Fruit fly (Drosophila melanogaster) whole organism, embryonic: ENCODE data around the gene Nmdar1.

Source experiments
- Adf1 ChIP-seq: fragments of 200-800 bp; sonication (Bioruptor generic); IDR thresholded peaks from 2 replicates; pipeline ENCODE4 v1.3.6; 2022; ENCODE audit warnings: missing biosample characterization, missing genetic modification characterization
- BEAF-32 ChIP-seq: fragments of 200-800 bp; sonication (Bioruptor generic); optimal IDR thresholded peaks from 3 replicates; lab custom pipeline; 2017; ENCODE audit warnings: missing biosample characterization, missing genetic modification characterization, mild to moderate bottlenecking, moderate library complexity, missing genetic modification reagents
- Bteb2 ChIP-seq: fragments of 200-800 bp; sonication (Bioruptor generic); optimal IDR thresholded peaks from 2 replicates; lab custom pipeline; 2016; ENCODE audit warnings: missing biosample characterization, missing genetic modification characterization
- CG10147 ChIP-seq: fragments of 200-800 bp; sonication (Bioruptor generic); optimal IDR thresholded peaks from 2 replicates; lab custom pipeline; 2019; ENCODE audit warnings: missing biosample characterization, mild to moderate bottlenecking, missing genetic modification characterization, moderate library complexity
- CG10979 ChIP-seq: fragments of 200-800 bp; sonication (Bioruptor generic); optimal IDR thresholded peaks from 2 replicates; lab custom pipeline; 2018; ENCODE audit warnings: missing biosample characterization, mild to moderate bottlenecking, missing genetic modification characterization, moderate library complexity
- CG11085 ChIP-seq: fragments of 200-800 bp; sonication (Bioruptor generic); IDR thresholded peaks from 2 replicates; pipeline ENCODE4 v1.3.6; 2022; ENCODE audit warnings: missing biosample characterization, missing genetic modification characterization
- CG12659 ChIP-seq: fragments of 200-800 bp; sonication (Bioruptor generic); optimal IDR thresholded peaks from 3 replicates; lab custom pipeline; 2017; ENCODE audit warnings: mild to moderate bottlenecking, missing biosample characterization, missing genetic modification reagents, missing genetic modification characterization
- CG13424 ChIP-seq: fragments of 200-800 bp; sonication (Bioruptor generic); optimal IDR thresholded peaks from 2 replicates; lab custom pipeline; 2019; ENCODE audit warnings: missing biosample characterization, mild to moderate bottlenecking, missing genetic modification characterization, moderate library complexity
- CG1602 ChIP-seq: fragments of 200-800 bp; sonication (Bioruptor generic); optimal IDR thresholded peaks from 3 replicates; lab custom pipeline; 2016; ENCODE audit warnings: missing biosample characterization, missing genetic modification characterization
- CG16863 ChIP-seq: fragments of 200-800 bp; sonication (Bioruptor generic); optimal IDR thresholded peaks from 3 replicates; lab custom pipeline; 2016; ENCODE audit warnings: missing biosample characterization, missing genetic modification characterization
- CG17186 ChIP-seq: fragments of 200-800 bp; sonication (Bioruptor generic); optimal IDR thresholded peaks from 3 replicates; lab custom pipeline; 2017; ENCODE audit warnings: missing biosample characterization, missing genetic modification reagents, missing genetic modification characterization
- CG17612 ChIP-seq: fragments of 200-800 bp; sonication (Bioruptor generic); IDR thresholded peaks from 2 replicates; pipeline ENCODE4 v1.3.6; 2022; ENCODE audit warnings: missing biosample characterization, missing genetic modification characterization
- CG17802 ChIP-seq: fragments of 200-800 bp; sonication (Bioruptor generic); optimal IDR thresholded peaks from 2 replicates; lab custom pipeline; 2018; ENCODE audit warnings: missing biosample characterization, mild to moderate bottlenecking, missing genetic modification characterization, moderate library complexity
- CG18764 ChIP-seq: fragments of 200-800 bp; sonication (Bioruptor generic); optimal IDR thresholded peaks from 3 replicates; lab custom pipeline; 2016; ENCODE audit warnings: missing biosample characterization, missing genetic modification characterization
- CG2712 ChIP-seq: fragments of 200-800 bp; optimal IDR thresholded peaks from 3 replicates; lab custom pipeline; 2019; ENCODE audit warnings: missing biosample characterization, mild to moderate bottlenecking, missing genetic modification characterization, moderate library complexity
- CG31224 ChIP-seq: fragments of 200-800 bp; sonication (Bioruptor generic); IDR thresholded peaks from 2 replicates; pipeline ENCODE4 v1.3.6; 2022; ENCODE audit warnings: missing biosample characterization, missing genetic modification characterization
- CG32767 ChIP-seq: fragments of 200-800 bp; sonication (Bioruptor generic); IDR thresholded peaks from 2 replicates; pipeline ENCODE4 v1.3.6; 2022; ENCODE audit warnings: missing biosample characterization, missing genetic modification characterization
- CG3847 ChIP-seq: fragments of 200-800 bp; sonication (Bioruptor generic); IDR thresholded peaks from 2 replicates; pipeline ENCODE4 v1.3.6; 2022; ENCODE audit warnings: missing biosample characterization, missing genetic modification characterization
- CG4404 ChIP-seq: fragments of 200-800 bp; sonication (Bioruptor generic); IDR thresholded peaks from 2 replicates; pipeline ENCODE4 v1.3.6; 2022; ENCODE audit warnings: missing biosample characterization, missing genetic modification characterization
- CG4730 ChIP-seq: fragments of 200-800 bp; sonication (Bioruptor generic); IDR thresholded peaks from 2 replicates; pipeline ENCODE4 v1.3.6; 2022; ENCODE audit warnings: missing biosample characterization, missing genetic modification characterization
- CG6272 ChIP-seq: fragments of 200-800 bp; sonication (Bioruptor generic); IDR thresholded peaks from 2 replicates; pipeline ENCODE4 v1.3.6; 2022; ENCODE audit warnings: missing biosample characterization, missing genetic modification characterization
- CG6683 ChIP-seq: fragments of 200-800 bp; sonication (Bioruptor generic); optimal IDR thresholded peaks from 2 replicates; lab custom pipeline; 2017; ENCODE audit warnings: missing biosample characterization, mild to moderate bottlenecking, missing genetic modification characterization, missing genetic modification reagents
- CG7372 ChIP-seq: fragments of 200-800 bp; sonication (Bioruptor generic); IDR thresholded peaks from 2 replicates; pipeline ENCODE4 v1.3.6; 2022; ENCODE audit warnings: missing biosample characterization, missing genetic modification characterization
- CoRest ChIP-seq: fragments of 200-800 bp; sonication (Bioruptor generic); optimal IDR thresholded peaks from 3 replicates; lab custom pipeline; 2018; ENCODE audit warnings: missing biosample characterization, mild to moderate bottlenecking, missing genetic modification characterization, moderate library complexity
- HLH54F ChIP-seq: fragments of 200-800 bp; sonication (Bioruptor generic); optimal IDR thresholded peaks from 3 replicates; lab custom pipeline; 2016; ENCODE audit warnings: missing biosample characterization, missing genetic modification characterization
- HLHmδ ChIP-seq: fragments of 200-800 bp; sonication (Bioruptor generic); optimal IDR thresholded peaks from 2 replicates; lab custom pipeline; 2018; ENCODE audit warnings: missing biosample characterization, mild to moderate bottlenecking, missing genetic modification characterization, moderate library complexity
- Hey ChIP-seq: fragments of 200-800 bp; sonication (Bioruptor generic); optimal IDR thresholded peaks from 3 replicates; lab custom pipeline; 2018; ENCODE audit warnings: missing biosample characterization, mild to moderate bottlenecking, missing genetic modification characterization
- Kr ChIP-seq: fragments of 200-800 bp; sonication (Bioruptor generic); optimal IDR thresholded peaks from 2 replicates; lab custom pipeline; 2017; ENCODE audit warnings: missing biosample characterization, mild to moderate bottlenecking, missing genetic modification characterization
- Mes4 ChIP-seq: fragments of 200-800 bp; sonication (Bioruptor generic); optimal IDR thresholded peaks from 2 replicates; lab custom pipeline; 2016; ENCODE audit warnings: missing biosample characterization, missing genetic modification characterization
- NfI ChIP-seq: fragments of 200-800 bp; sonication (Bioruptor generic); optimal IDR thresholded peaks from 3 replicates; lab custom pipeline; 2018; ENCODE audit warnings: missing biosample characterization, mild to moderate bottlenecking, missing genetic modification characterization, moderate library complexity
- Six4 ChIP-seq: fragments of 200-800 bp; sonication (Bioruptor generic); optimal IDR thresholded peaks from 2 replicates; lab custom pipeline; 2016; ENCODE audit warnings: missing biosample characterization, missing genetic modification characterization
- Spps ChIP-seq: fragments of 200-800 bp; sonication (Bioruptor generic); optimal IDR thresholded peaks from 2 replicates; lab custom pipeline; 2018; ENCODE audit warnings: missing biosample characterization, mild to moderate bottlenecking, missing genetic modification characterization
- Usf ChIP-seq: fragments of 200-800 bp; sonication (Bioruptor generic); optimal IDR thresholded peaks from 2 replicates; lab custom pipeline; 2017; ENCODE audit warnings: missing genotype, missing biosample characterization, missing genetic modification characterization
- abd-A ChIP-seq: fragments of 200-800 bp; sonication (Bioruptor generic); optimal IDR thresholded peaks from 3 replicates; lab custom pipeline; 2019; ENCODE audit warnings: missing biosample characterization, mild to moderate bottlenecking, missing genetic modification characterization, moderate library complexity
- ap ChIP-seq: fragments of 200-800 bp; sonication (Bioruptor generic); IDR thresholded peaks from 2 replicates; pipeline ENCODE4 v1.3.6; 2022; ENCODE audit warnings: missing biosample characterization, missing genetic modification characterization
- ash1 ChIP-seq: fragments of 200-800 bp; sonication (Bioruptor generic); optimal IDR thresholded peaks from 2 replicates; lab custom pipeline; 2018; ENCODE audit warnings: missing biosample characterization, mild to moderate bottlenecking, missing genetic modification characterization
- az2 ChIP-seq: fragments of 200-800 bp; sonication (Bioruptor generic); optimal IDR thresholded peaks from 3 replicates; lab custom pipeline; 2016; ENCODE audit warnings: missing biosample characterization, missing genetic modification characterization
- cad ChIP-seq: fragments of >200 bp; optimal IDR thresholded peaks from 2 replicates; lab custom pipeline; 2017; ENCODE audit warnings: missing biosample characterization, missing genetic modification characterization
- cas ChIP-seq: fragments of 200-800 bp; sonication (Bioruptor generic); IDR thresholded peaks from 2 replicates; pipeline ENCODE4 v1.3.6; 2022; ENCODE audit warnings: missing biosample characterization, missing genetic modification characterization
- ci ChIP-seq: fragments of 200-800 bp; sonication (Bioruptor generic); IDR thresholded peaks from 3 replicates; pipeline ENCODE4 v1.3.6; 2022; ENCODE audit warnings: missing biosample characterization, missing genetic modification characterization
- esg ChIP-seq: fragments of 200-800 bp; sonication (Bioruptor generic); conservative IDR thresholded peaks from 2 replicates; pipeline ENCODE4 v1.3.6; 2022; ENCODE audit warnings: missing biosample characterization, missing genetic modification characterization
- fd64A ChIP-seq: fragments of 200-800 bp; sonication (Bioruptor generic); optimal IDR thresholded peaks from 3 replicates; lab custom pipeline; 2018; ENCODE audit warnings: missing biosample characterization, mild to moderate bottlenecking, missing genetic modification characterization
- gem ChIP-seq: fragments of 200-800 bp; sonication (Bioruptor generic); optimal IDR thresholded peaks from 2 replicates; lab custom pipeline; 2019; ENCODE audit warnings: missing biosample characterization, mild to moderate bottlenecking, missing genetic modification characterization, moderate library complexity
- jigr1 ChIP-seq: fragments of 200-800 bp; sonication (Bioruptor generic); IDR thresholded peaks from 3 replicates; pipeline ENCODE4 v1.3.6; 2022; ENCODE audit warnings: missing biosample characterization, missing genetic modification characterization
- lmd ChIP-seq: fragments of 200-800 bp; sonication (Bioruptor generic); IDR thresholded peaks from 2 replicates; pipeline ENCODE4 v1.3.6; 2022; ENCODE audit warnings: missing biosample characterization, missing genetic modification characterization
- nmo ChIP-seq: fragments of 200-800 bp; sonication (Bioruptor generic); optimal IDR thresholded peaks from 2 replicates; lab custom pipeline; 2018; ENCODE audit warnings: missing biosample characterization, mild to moderate bottlenecking, missing genetic modification characterization, moderate library complexity
- pros ChIP-seq: fragments of 200-800 bp; sonication (Bioruptor generic); optimal IDR thresholded peaks from 3 replicates; lab custom pipeline; 2019; ENCODE audit warnings: missing biosample characterization, mild to moderate bottlenecking, missing genetic modification characterization, moderate library complexity
- repo ChIP-seq: fragments of 200-800 bp; sonication (Bioruptor generic); optimal IDR thresholded peaks from 2 replicates; lab custom pipeline; 2016; ENCODE audit warnings: missing biosample characterization, missing genetic modification characterization
- schlank ChIP-seq: fragments of 200-800 bp; sonication (Bioruptor generic); optimal IDR thresholded peaks from 2 replicates; lab custom pipeline; 2018; ENCODE audit warnings: missing biosample characterization, mild to moderate bottlenecking, missing genetic modification characterization
- sob ChIP-seq: fragments of 200-800 bp; sonication (Bioruptor generic); IDR thresholded peaks from 2 replicates; pipeline ENCODE4 v1.3.6; 2022; ENCODE audit warnings: missing biosample characterization, missing genetic modification characterization
- sug ChIP-seq: fragments of 200-800 bp; optimal IDR thresholded peaks from 2 replicates; lab custom pipeline; 2019; ENCODE audit warnings: missing biosample characterization, mild to moderate bottlenecking, missing genetic modification characterization, moderate library complexity

Gene Nmdar1

DNA sequence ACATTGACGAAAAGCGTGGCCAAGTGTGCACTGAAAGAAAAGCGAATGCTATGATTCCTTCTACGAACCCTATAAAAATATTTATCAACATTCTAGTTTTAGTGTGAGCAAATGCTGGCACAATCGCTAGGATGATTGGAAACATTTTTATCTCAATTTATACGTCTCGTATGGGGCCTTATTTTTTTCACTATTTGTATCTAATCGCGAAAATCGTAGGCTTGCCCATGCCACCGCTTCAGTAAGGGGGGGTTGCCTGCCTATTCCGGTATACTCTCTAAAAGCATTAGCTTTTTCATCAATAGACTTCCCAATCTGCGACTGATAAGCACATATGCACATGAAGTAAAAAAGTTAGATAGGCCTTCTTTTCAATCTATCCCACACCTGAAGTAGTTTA lies 42.5 kb upstream of the Nmdar1 start (continued):
- peak; percentile 84 for TF ChIP-seq CG12659 (GFP tag; lab: Kevin White, UChicago)
- no peak for TF ChIP-seq CG17186 (GFP tag; lab: Kevin White, UChicago)
- TF ChIP-seq CG18764, result peak; percentile 54
- TF ChIP-seq CG31224 (GFP tag; lab: Robert Waterston, UW), result peak; percentile 72
- no peak for TF ChIP-seq repo (GFP tag; lab: Kevin White, UChicago)
- peak; percentile 31 for TF ChIP-seq Bteb2
- TF ChIP-seq CG4730 (GFP tag; lab: Robert Waterston, UW), result peak; percentile 80
- TF ChIP-seq Hey (tag; lab: Kevin White, UChicago), result peak; percentile 91
- peak; percentile 60; the same call in 1 of the 2 replicates for TF ChIP-seq CG7372 (GFP tag; lab: Robert Waterston, UW)
- peak; percentile 84 for TF ChIP-seq CG6272 (GFP tag; lab: Robert Waterston, UW)
- peak; percentile 86 for TF ChIP-seq lmd (GFP tag; lab: Robert Waterston, UW)
- no peak for TF ChIP-seq HLHmδ (GFP tag; lab: Kevin White, UChicago)
- TF ChIP-seq Mes4, result peak; percentile 49
- peak; percentile 67; the same call in 1 of the 2 replicates for TF ChIP-seq cas (GFP tag; lab: Robert Waterston, UW)
- TF ChIP-seq jigr1 (GFP tag; lab: Robert Waterston, UW), result no peak
- peak; percentile 95 for TF ChIP-seq sug (tag; lab: Kevin White, UChicago)
- peak; percentile 82 for TF ChIP-seq CG3847 (GFP tag; lab: Robert Waterston, UW)
- TF ChIP-seq Spps, result peak; percentile 32
- peak; percentile 69 for TF ChIP-seq CG17612 (GFP tag; lab: Robert Waterston, UW)
- peak; percentile 59 for TF ChIP-seq CG6683 (GFP tag; lab: Kevin White, UChicago)
- TF ChIP-seq az2, result peak; percentile 74
- TF ChIP-seq HLH54F (GFP tag; lab: Kevin White, UChicago), result peak; percentile 80
- TF ChIP-seq ap (GFP tag; lab: Robert Waterston, UW), result peak; percentile 64
- TF ChIP-seq Usf (GFP tag; lab: Kevin White, UChicago), result peak; percentile 11
- peak; percentile 81 for TF ChIP-seq NfI
- TF ChIP-seq schlank (tag; lab: Kevin White, UChicago), result peak; percentile 69
- peak; percentile 55 for TF ChIP-seq CG11085 (GFP tag; lab: Robert Waterston, UW)
- peak; percentile 75 for TF ChIP-seq CG10147 (GFP tag; lab: Kevin White, UChicago)
- TF ChIP-seq CG2712 (tag; lab: Kevin White, UChicago), result peak; percentile 77
- peak; percentile 79 for TF ChIP-seq CG13424 (tag; lab: Kevin White, UChicago)
- peak; percentile 50 for TF ChIP-seq Six4 (GFP tag; lab: Kevin White, UChicago)
- peak; percentile 81 for TF ChIP-seq nmo (GFP tag; lab: Kevin White, UChicago)
- peak; percentile 51 for TF ChIP-seq fd64A
- TF ChIP-seq CoRest, result peak; percentile 81
- TF ChIP-seq CG1602 (GFP tag; lab: Kevin White, UChicago), result peak; percentile 56
- TF ChIP-seq CG4404 (GFP tag; lab: Robert Waterston, UW), result peak; percentile 52
- TF ChIP-seq BEAF-32 (GFP tag; lab: Kevin White, UChicago), result no peak
- peak; percentile 67; the same call in 1 of the 2 replicates for TF ChIP-seq CG32767 (GFP tag; lab: Robert Waterston, UW)
- peak; percentile 85 for TF ChIP-seq sob (GFP tag; lab: Robert Waterston, UW)
- peak; percentile 75 for TF ChIP-seq CG16863
- TF ChIP-seq CG10979, result peak; percentile 67
- TF ChIP-seq Adf1 (GFP tag; lab: Robert Waterston, UW), result peak; percentile 67
- no peak for TF ChIP-seq pros (GFP tag; lab: Kevin White, UChicago)
- peak; percentile 82 for TF ChIP-seq esg
- no peak for TF ChIP-seq abd-A (tag; lab: Kevin White, UChicago)
- no peak for TF ChIP-seq Kr
- TF ChIP-seq ci (GFP tag; lab: Robert Waterston, UW), result peak; percentile 96
- TF ChIP-seq CG17802 (tag; lab: Kevin White, UChicago), result peak; percentile 59
- no peak for TF ChIP-seq ash1 (GFP tag; lab: Kevin White, UChicago)
- TF ChIP-seq gem (tag; lab: Kevin White, UChicago), result no peak
- no peak for TF ChIP-seq cad (GFP tag; lab: Kevin White, UChicago)
